Fruit fly (Drosophila melanogaster): Measurements from ENCODE around the gene Suv3.

dm6 chr3R:4292185-4292584, 19.2 kb upstream of the Suv3 start:
- TF ChIP-seq Sin3A (optimal IDR thresholded peaks at IDR 0.05), result no peak
- no peak for TF ChIP-seq Myc (optimal IDR thresholded peaks at IDR 0.05)
- TF ChIP-seq h (optimal IDR thresholded peaks at IDR 0.05), result no peak
